ENCODE assay signal across 3 worm cellular contexts in the genomic region with DNA sequence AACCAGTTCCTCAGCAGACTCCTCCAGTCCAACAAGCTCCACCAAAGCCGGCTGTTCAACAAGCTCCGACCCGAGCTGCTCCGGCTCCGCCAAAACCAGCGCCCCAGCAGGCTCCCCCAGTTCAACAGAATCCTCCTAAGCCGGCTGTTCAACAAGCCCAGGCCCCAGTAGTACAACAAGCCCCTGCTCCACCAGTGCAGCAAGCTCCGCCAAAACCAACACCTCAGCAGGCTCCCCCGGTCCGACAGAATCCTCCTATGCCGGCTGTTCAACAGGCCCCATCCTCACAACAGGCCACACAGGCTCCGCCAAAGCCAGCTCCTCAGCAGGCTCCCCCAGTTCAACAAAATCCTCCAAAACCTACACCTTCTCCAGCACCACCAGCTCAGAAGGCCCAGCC.
TF ChIP-seq lines count a peak whose summit lies in the region.

No protein-coding gene starts in this region.

TF ChIP-seq in whole organism, L4 larva, 104 proteins besides CTCF, POLR2A, EP300 and RAD21:
- TF ChIP-seq unc-130 (GFP tag; optimal IDR thresholded peaks at IDR 0.05; lab: Kevin White, UChicago), result no peak
- TF ChIP-seq jun-1 (tag; optimal IDR thresholded peaks at IDR 0.05; lab: Kevin White, UChicago), result no peak
- TF ChIP-seq rbr-2 (tag; optimal IDR thresholded peaks at IDR 0.05; lab: Kevin White, UChicago), result no peak
- TF ChIP-seq aha-1 (tag; lab: Kevin White, UChicago), result peak; percentile 39
- no peak for TF ChIP-seq ceh-32 (tag; optimal IDR thresholded peaks at IDR 0.05; lab: Kevin White, UChicago; ENCODE audit: poor library complexity)
- peak; percentile 91 for TF ChIP-seq set-16 (GFP tag; IDR thresholded peaks at IDR 0.05; lab: Robert Waterston, UW)
- no peak for TF ChIP-seq hif-1 (tag; optimal IDR thresholded peaks at IDR 0.05; lab: Kevin White, UChicago)
- no peak for TF ChIP-seq php-3 (GFP tag; IDR thresholded peaks at IDR 0.05; lab: Robert Waterston, UW)
- no peak for TF ChIP-seq pqm-1 (tag; optimal IDR thresholded peaks at IDR 0.05; lab: Kevin White, UChicago)
- no peak for TF ChIP-seq F26F4.8 (GFP tag; conservative IDR thresholded peaks at IDR 0.05; lab: Robert Waterston, UW)
- no peak for TF ChIP-seq zfp-2 (tag; optimal IDR thresholded peaks at IDR 0.05; lab: Kevin White, UChicago)
- TF ChIP-seq lin-1 (GFP tag; IDR thresholded peaks at IDR 0.05; lab: Robert Waterston, UW), result no peak
- TF ChIP-seq hlh-11 (tag; optimal IDR thresholded peaks at IDR 0.05; lab: Kevin White, UChicago), result no peak
- TF ChIP-seq zfp-3 (GFP tag; conservative IDR thresholded peaks at IDR 0.05; lab: Robert Waterston, UW), result no peak
- TF ChIP-seq arid-1 (GFP tag; conservative IDR thresholded peaks at IDR 0.05; lab: Robert Waterston, UW), result no peak
- TF ChIP-seq nhr-42 (GFP tag; IDR thresholded peaks at IDR 0.05; lab: Robert Waterston, UW), result no peak
- TF ChIP-seq nhr-10 (tag; optimal IDR thresholded peaks at IDR 0.05; lab: Kevin White, UChicago), result no peak
- TF ChIP-seq fkh-10 (GFP tag; optimal IDR thresholded peaks at IDR 0.05; lab: Kevin White, UChicago), result no peak

TF ChIP-seq in whole organism, early embryonic, 17 proteins besides CTCF, POLR2A, EP300 and RAD21:
- TF ChIP-seq F13C5.2 (tag; optimal IDR thresholded peaks at IDR 0.05; lab: Kevin White, UChicago), result no peak
- TF ChIP-seq ama-1 (optimal IDR thresholded peaks at IDR 0.05; lab: Kevin White, UChicago), result no peak
- no peak for TF ChIP-seq pes-1 (GFP tag; IDR thresholded peaks at IDR 0.05; lab: Robert Waterston, UW)
- no peak for TF ChIP-seq hmbx-1 (tag; optimal IDR thresholded peaks at IDR 0.05; lab: Kevin White, UChicago)
- peak; percentile 15 for TF ChIP-seq aly-1 (tag; optimal IDR thresholded peaks at IDR 0.05; lab: Kevin White, UChicago)

TF ChIP-seq in whole organism, young adult, 124 proteins besides CTCF, POLR2A, EP300 and RAD21:
- TF ChIP-seq ztf-18 (tag; optimal IDR thresholded peaks at IDR 0.05; lab: Kevin White, UChicago) (no peak), egrh-3 (GFP tag; IDR thresholded peaks at IDR 0.05; lab: Robert Waterston, UW) (peak; percentile 77; the same call in 1 of the 2 replicates), B0019.2 (GFP tag; conservative IDR thresholded peaks at IDR 0.05; lab: Robert Waterston, UW) (no peak), F49E8.2 (tag; optimal IDR thresholded peaks at IDR 0.05; lab: Kevin White, UChicago; ENCODE audit: insufficient read depth) (no peak), hmg-1.2 (GFP tag; IDR thresholded peaks at IDR 0.05; lab: Robert Waterston, UW) (no peak), attf-6 (GFP tag; IDR thresholded peaks at IDR 0.05; lab: Robert Waterston, UW) (no peak), tlf-1 (GFP tag; optimal IDR thresholded peaks at IDR 0.05; lab: Kevin White, UChicago) (no peak), egl-18 (GFP tag; IDR thresholded peaks at IDR 0.05; lab: Robert Waterston, UW) (no peak), ZK185.1 (tag; optimal IDR thresholded peaks at IDR 0.05; lab: Kevin White, UChicago; ENCODE audit: poor library complexity, severe bottlenecking) (no peak), lin-26 (GFP tag; IDR thresholded peaks at IDR 0.05; lab: Robert Waterston, UW) (0 out of 2 replicates have a peak, but pooled peaks have one; percentile 10), nfya-2 (GFP tag; IDR thresholded peaks at IDR 0.05; lab: Robert Waterston, UW) (no peak), D2030.7 (GFP tag; IDR thresholded peaks at IDR 0.05; lab: Robert Waterston, UW) (no peak), zfh-2 (GFP tag; conservative IDR thresholded peaks at IDR 0.05; lab: Robert Waterston, UW) (peak; percentile 74)
